Worm (Caenorhabditis elegans) whole organism, L4/young adult: ENCODE measurements around the gene pqn-8.

Experiments
- W03F9.2 ChIP-seq: fragments of 150-350 bp; optimal IDR thresholded peaks from 2 replicates; lab custom pipeline; 2014; ENCODE audit warnings: missing biosample characterization, missing genetic modification characterization
- dao-5 ChIP-seq: sonication (generic microtip); optimal IDR thresholded peaks from 2 replicates; lab custom pipeline; 2016; ENCODE audit warnings: missing genotype, missing genetic modification characterization, moderate library complexity, missing compliant biosample characterization
- him-1 ChIP-seq: sonication (generic microtip); optimal IDR thresholded peaks from 2 replicates; lab custom pipeline; 2016; ENCODE audit warnings: missing genotype, missing genetic modification reagents, missing genetic modification characterization, missing compliant biosample characterization

DNA sequence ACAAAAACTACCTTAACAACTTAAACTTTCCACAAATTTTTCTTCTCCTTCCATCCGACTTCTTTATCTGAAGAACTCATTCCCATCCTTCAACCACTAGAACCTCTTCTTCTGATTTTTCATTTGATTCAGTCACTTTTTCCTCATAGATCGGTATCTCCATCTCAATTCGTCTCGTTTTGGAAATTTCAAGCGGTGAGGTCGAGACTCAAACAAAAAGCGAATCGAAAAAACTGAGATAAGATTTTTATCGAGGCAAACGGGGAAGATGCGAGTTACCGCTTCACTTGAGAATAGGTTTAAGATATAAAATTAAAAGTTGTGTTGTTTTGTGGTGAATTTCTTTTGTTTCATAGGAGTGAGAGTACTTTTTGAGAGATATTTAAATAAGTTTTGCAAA, 6.5 kb downstream of the pqn-8 start:
- TF ChIP-seq W03F9.2 (tag; lab: Kevin White, UChicago) (no peak), him-1 (tag; lab: Kevin White, UChicago) (no peak), dao-5 (tag; lab: Kevin White, UChicago) (no peak)
